Worm (Caenorhabditis elegans) whole organism, L3 larva: ENCODE data around the gene F49C12.6.
"Not testable (repeated sequence)": the region's sequence is repeated elsewhere in the genome, so short reads cannot be mapped to it uniquely, and the experiment has no call there.

Experiments
- R02D3.7 ChIP-seq: fragments of 150-350 bp; optimal IDR thresholded peaks from 2 replicates; lab custom pipeline; 2014; ENCODE audit warnings: missing biosample characterization, missing genetic modification characterization
- ZK546.5 ChIP-seq: sonication (generic microtip); optimal IDR thresholded peaks from 2 replicates; lab custom pipeline; 2017; ENCODE audit warnings: missing biosample characterization, missing genetic modification characterization
- ceh-28 ChIP-seq: fragments of 150-350 bp; optimal IDR thresholded peaks from 2 replicates; lab custom pipeline; 2014; ENCODE audit warnings: missing biosample characterization, missing genetic modification reagents, missing genetic modification characterization
- daf-12 ChIP-seq: fragments of 150-350 bp; optimal IDR thresholded peaks from 2 replicates; lab custom pipeline; 2014; ENCODE audit warnings: missing biosample characterization, missing genetic modification reagents, missing genetic modification characterization
- egl-27 ChIP-seq: sonication (generic microtip); optimal IDR thresholded peaks from 4 replicates; lab custom pipeline; 2017; ENCODE audit warnings: missing biosample characterization, missing genetic modification reagents, missing genetic modification characterization
- egl-5 ChIP-seq: fragments of 150-350 bp; optimal IDR thresholded peaks from 2 replicates; lab custom pipeline; 2017; ENCODE audit warnings: missing biosample characterization, missing genetic modification reagents, missing genetic modification characterization, inconsistent platforms
- elt-1 ChIP-seq: fragments of 150-350 bp; optimal IDR thresholded peaks from 2 replicates; lab custom pipeline; 2014; ENCODE audit warnings: missing biosample characterization, missing genetic modification characterization
- elt-2 ChIP-seq: sonication (generic microtip); optimal IDR thresholded peaks from 2 replicates; lab custom pipeline; 2016; ENCODE audit warnings: missing genetic modification reagents, mild to moderate bottlenecking, missing genetic modification characterization, missing compliant biosample characterization
- eor-1 ChIP-seq, 2 experiments: fragments of 150-350 bp; optimal IDR thresholded peaks; 2 replicates each; lab custom pipeline; 2014 to 2018; ENCODE audit warnings: missing biosample characterization in 2 of 2, missing genetic modification characterization in 2 of 2
- fkh-10 ChIP-seq: sonication (generic microtip); optimal IDR thresholded peaks from 2 replicates; lab custom pipeline; 2017; ENCODE audit warnings: missing biosample characterization, missing genetic modification reagents, missing genetic modification characterization
- fos-1 ChIP-seq: fragments of 150-350 bp; optimal IDR thresholded peaks from 2 replicates; lab custom pipeline; 2014; ENCODE audit warnings: missing biosample characterization, missing genetic modification characterization
- hmg-11 ChIP-seq: sonication (generic microtip); optimal IDR thresholded peaks from 2 replicates; lab custom pipeline; 2016; ENCODE audit warnings: missing genetic modification characterization, missing compliant biosample characterization
- jun-1 ChIP-seq: fragments of 150-350 bp; optimal IDR thresholded peaks from 2 replicates; lab custom pipeline; 2014; ENCODE audit warnings: missing biosample characterization, missing genetic modification reagents, missing genetic modification characterization
- lin-15B ChIP-seq: fragments of 150-350 bp; optimal IDR thresholded peaks from 2 replicates; lab custom pipeline; 2014; ENCODE audit warnings: missing biosample characterization, missing genetic modification characterization
- lin-39 ChIP-seq: fragments of 150-350 bp; optimal IDR thresholded peaks from 2 replicates; lab custom pipeline; 2018; ENCODE audit warnings: missing biosample characterization, missing genetic modification reagents, missing genetic modification characterization
- lsy-12 ChIP-seq: sonication (generic microtip); optimal IDR thresholded peaks from 2 replicates; lab custom pipeline; 2016; ENCODE audit warnings: mild to moderate bottlenecking, missing genetic modification characterization, missing compliant biosample characterization
- mdl-1 ChIP-seq: fragments of 150-350 bp; optimal IDR thresholded peaks from 2 replicates; lab custom pipeline; 2014; ENCODE audit warnings: missing biosample characterization, missing genetic modification characterization
- mml-1 ChIP-seq: fragments of 150-350 bp; sonication (generic microtip); optimal IDR thresholded peaks from 3 replicates; lab custom pipeline; 2014; ENCODE audit warnings: missing biosample characterization, missing genetic modification characterization
- nfya-1 ChIP-seq: sonication (generic microtip); optimal IDR thresholded peaks from 2 replicates; lab custom pipeline; 2017; ENCODE audit warnings: missing genetic modification characterization, mild to moderate bottlenecking, missing compliant biosample characterization, antibody characterized with exemption, moderate library complexity; ENCODE audit not compliant: insufficient read depth
- nhr-11 ChIP-seq: fragments of 150-350 bp; optimal IDR thresholded peaks from 2 replicates; lab custom pipeline; 2014; ENCODE audit warnings: missing biosample characterization, missing genetic modification characterization
- nhr-237 ChIP-seq: fragments of 150-350 bp; optimal IDR thresholded peaks from 2 replicates; lab custom pipeline; 2014; ENCODE audit warnings: missing biosample characterization, missing genetic modification characterization
- nhr-25 ChIP-seq: sonication (generic microtip); optimal IDR thresholded peaks from 2 replicates; lab custom pipeline; 2017; ENCODE audit warnings: missing biosample characterization, missing genetic modification characterization
- nhr-43 ChIP-seq: sonication (generic microtip); optimal IDR thresholded peaks from 2 replicates; lab custom pipeline; 2016; ENCODE audit warnings: mild to moderate bottlenecking, missing genetic modification characterization, missing compliant biosample characterization; ENCODE audit not compliant: poor library complexity, severe bottlenecking
- nhr-67 ChIP-seq: fragments of 150-350 bp; optimal IDR thresholded peaks from 2 replicates; lab custom pipeline; 2014; ENCODE audit warnings: missing biosample characterization, missing genetic modification characterization
- nhr-76 ChIP-seq: fragments of 150-350 bp; sonication (generic microtip); optimal IDR thresholded peaks from 5 replicates; lab custom pipeline; 2014; ENCODE audit warnings: missing biosample characterization, missing genetic modification characterization
- pha-4 ChIP-seq: fragments of 150-350 bp; optimal IDR thresholded peaks from 2 replicates; lab custom pipeline; 2014; ENCODE audit warnings: missing biosample characterization, missing genetic modification reagents, missing genetic modification characterization
- pqm-1 ChIP-seq: fragments of 150-350 bp; optimal IDR thresholded peaks from 2 replicates; lab custom pipeline; 2017; ENCODE audit warnings: missing biosample characterization, missing genetic modification characterization, inconsistent platforms
- sea-2 ChIP-seq: fragments of 150-350 bp; sonication (generic microtip); optimal IDR thresholded peaks from 4 replicates; lab custom pipeline; 2014; ENCODE audit warnings: missing biosample characterization, missing genetic modification reagents, missing genetic modification characterization
- skn-1 ChIP-seq: fragments of 150-350 bp; optimal IDR thresholded peaks from 2 replicates; lab custom pipeline; 2014; ENCODE audit warnings: missing biosample characterization, missing genetic modification characterization
- snpc-4 ChIP-seq: fragments of 150-350 bp; optimal IDR thresholded peaks from 2 replicates; lab custom pipeline; 2014; ENCODE audit warnings: missing biosample characterization, missing genetic modification characterization
- unc-39 ChIP-seq: sonication (generic microtip); optimal IDR thresholded peaks from 4 replicates; lab custom pipeline; 2017; ENCODE audit warnings: missing biosample characterization, missing genetic modification characterization
- unc-62 ChIP-seq: fragments of 150-350 bp; sonication (generic microtip); optimal IDR thresholded peaks from 4 replicates; lab custom pipeline; 2014; ENCODE audit warnings: missing biosample characterization, missing genetic modification reagents, missing genetic modification characterization
- zag-1 ChIP-seq: fragments of 150-350 bp; optimal IDR thresholded peaks from 2 replicates; lab custom pipeline; 2014; ENCODE audit warnings: missing biosample characterization, missing genetic modification characterization
- ztf-4 ChIP-seq: fragments of 150-350 bp; optimal IDR thresholded peaks from 2 replicates; lab custom pipeline; 2014; ENCODE audit warnings: missing biosample characterization, missing genetic modification characterization

The F49C12.6 gene

ce11 chrIV:9316068-9316681 lies 7.3 kb upstream of the F49C12.6 start, which contains the start of the genes F49C12.9 and rpn-7:
TSS of gene F49C12.9 (minus strand) at chrIV:9316215.
TSS of gene rpn-7 (plus strand) at chrIV:9316631.
- TF ChIP-seq lin-15B (tag; lab: Kevin White, UChicago) (peak; percentile 5), nfya-1 (tag; lab: Kevin White, UChicago) (peak; percentile 56), elt-1 (tag; lab: Kevin White, UChicago) (no peak), eor-1 (tag; optimal IDR thresholded peaks at IDR 0.05; lab: Kevin White, UChicago) (no peak), daf-12 (tag; lab: Kevin White, UChicago) (no peak), fkh-10 (GFP tag; lab: Kevin White, UChicago) (no peak), nhr-43 (tag; lab: Kevin White, UChicago) (peak; percentile 8), mml-1 (tag; lab: Kevin White, UChicago) (no peak), nhr-76 (tag; lab: Kevin White, UChicago) (no peak), snpc-4 (tag; lab: Kevin White, UChicago) (peak; percentile 47), zag-1 (tag; lab: Kevin White, UChicago) (no peak), egl-5 (tag; lab: Kevin White, UChicago) (peak; percentile 48), nhr-11 (tag; lab: Kevin White, UChicago) (no peak), lin-39 (peak; percentile 61), jun-1 (no peak), pha-4 (tag; lab: Kevin White, UChicago) (peak; percentile 52), hmg-11 (peak; percentile 68), skn-1 (peak; percentile 99), elt-2 (tag; lab: Kevin White, UChicago) (peak; percentile 24)

- TF ChIP-seq nhr-76, lin-15B, mml-1 (tag; lab: Kevin White, UChicago): not testable (repeated sequence)
These were observed 4.0 kb upstream of the F49C12.6 start, which contains the start of gene F49C12.7 for ce11 chrIV:9312827-9313226. TSS of gene F49C12.7 (minus strand) at chrIV:9312927.

- TF ChIP-seq nhr-11 (tag; lab: Kevin White, UChicago): no peak
- no peak for TF ChIP-seq nhr-25
- peak; percentile 89 for TF ChIP-seq elt-2 (tag; lab: Kevin White, UChicago)
- no peak for TF ChIP-seq unc-39 (tag; lab: Kevin White, UChicago)
- TF ChIP-seq pha-4 (tag; lab: Kevin White, UChicago): peak; percentile 3
- no peak for TF ChIP-seq nhr-237 (tag; lab: Kevin White, UChicago)
- TF ChIP-seq nfya-1 (tag; lab: Kevin White, UChicago): no peak
- TF ChIP-seq ceh-28 (tag; lab: Kevin White, UChicago): no peak
- TF ChIP-seq nhr-67 (tag; lab: Kevin White, UChicago): no peak
- TF ChIP-seq R02D3.7 (tag; lab: Kevin White, UChicago): no peak
- TF ChIP-seq zag-1 (tag; lab: Kevin White, UChicago): no peak
- no peak for TF ChIP-seq fos-1 (tag; lab: Kevin White, UChicago)
- no peak for TF ChIP-seq mdl-1 (tag; lab: Kevin White, UChicago)
- TF ChIP-seq nhr-76 (tag; lab: Kevin White, UChicago): no peak
- no peak for TF ChIP-seq unc-62 (GFP tag; lab: Kevin White, UChicago)
- peak; percentile 73 for TF ChIP-seq pqm-1 (tag; lab: Kevin White, UChicago)
- TF ChIP-seq lsy-12 (tag; lab: Kevin White, UChicago): no peak
- TF ChIP-seq fkh-10 (GFP tag; lab: Kevin White, UChicago): no peak
- TF ChIP-seq daf-12 (tag; lab: Kevin White, UChicago): no peak
- no peak for TF ChIP-seq egl-27 (tag; lab: Kevin White, UChicago)
- peak; percentile 57 for TF ChIP-seq jun-1
- no peak for TF ChIP-seq eor-1 (tag; optimal IDR thresholded peaks at IDR 0.05; lab: Kevin White, UChicago)
These were observed 2.2 kb upstream of the F49C12.6 start for ce11 chrIV:9310935-9311566.

- no peak for TF ChIP-seq skn-1
- no peak for TF ChIP-seq nhr-76 (tag; lab: Kevin White, UChicago)
- TF ChIP-seq sea-2 (GFP tag; lab: Kevin White, UChicago): no peak
- TF ChIP-seq ZK546.5 (tag; lab: Kevin White, UChicago): no peak
- TF ChIP-seq ztf-4 (tag; lab: Kevin White, UChicago): no peak
- no peak for TF ChIP-seq fos-1 (tag; lab: Kevin White, UChicago)
- TF ChIP-seq daf-12 (tag; lab: Kevin White, UChicago): no peak
- TF ChIP-seq nhr-237 (tag; lab: Kevin White, UChicago): no peak
- TF ChIP-seq lin-39: no peak
- TF ChIP-seq jun-1: no peak
- no peak for TF ChIP-seq nhr-43 (tag; lab: Kevin White, UChicago)
- TF ChIP-seq egl-5 (tag; lab: Kevin White, UChicago): no peak
- no peak for TF ChIP-seq lsy-12 (tag; lab: Kevin White, UChicago)
These were observed 4.3 kb downstream of the F49C12.6 start, which contains the start of gene F49C12.5 for ce11 chrIV:9304617-9305016. TSS of gene F49C12.5 (plus strand) at chrIV:9304917.
